Worm (Caenorhabditis elegans) whole organism, midembryonic: Measurements from ENCODE around the gene atn-1.

Experiments used
- T22C8.4 ChIP-seq: fragments of 200-800 bp; sonication (Bioruptor generic); IDR thresholded peaks from 2 replicates; pipeline ENCODE4 v1.3.6; 2022; ENCODE audit warnings: missing genetic modification characterization, missing compliant biosample characterization
- cog-1 ChIP-seq: sonication (generic microtip); optimal IDR thresholded peaks from 2 replicates; lab custom pipeline; 2016; ENCODE audit warnings: missing genetic modification characterization, missing compliant biosample characterization
- flt-1 ChIP-seq: fragments of 200-800 bp; sonication (Bioruptor generic); IDR thresholded peaks from 2 replicates; pipeline ENCODE4 v1.3.6; 2022; ENCODE audit warnings: missing genetic modification characterization, missing compliant biosample characterization
- klf-2 ChIP-seq: fragments of 200-800 bp; sonication (Bioruptor generic); conservative IDR thresholded peaks from 2 replicates; pipeline ENCODE4 v1.3.6; 2022; ENCODE audit warnings: missing genetic modification reagents, missing genetic modification characterization, missing compliant biosample characterization
- med-1 ChIP-seq: sonication (generic microtip); optimal IDR thresholded peaks from 2 replicates; lab custom pipeline; 2017; ENCODE audit warnings: missing genetic modification characterization, mild to moderate bottlenecking, missing compliant biosample characterization, antibody characterized with exemption, missing genetic modification reagents; ENCODE audit not compliant: insufficient read depth
- ref-1 ChIP-seq: fragments of 200-800 bp; sonication (Bioruptor generic); conservative IDR thresholded peaks from 2 replicates; pipeline ENCODE4 v1.3.6; 2022; ENCODE audit warnings: missing genetic modification reagents, missing genetic modification characterization, missing compliant biosample characterization
- tab-1 ChIP-seq: fragments of 200-800 bp; sonication (Bioruptor generic); IDR thresholded peaks from 2 replicates; pipeline ENCODE4 v1.3.6; 2022; ENCODE audit warnings: missing genetic modification characterization, missing compliant biosample characterization
- ztf-23 ChIP-seq: fragments of 200-800 bp; sonication (Bioruptor generic); IDR thresholded peaks from 2 replicates; pipeline ENCODE4 v1.3.6; 2022; ENCODE audit warnings: missing genetic modification reagents, missing genetic modification characterization, missing compliant biosample characterization
- ztf-29 ChIP-seq: fragments of 200-800 bp; sonication (Bioruptor generic); IDR thresholded peaks from 2 replicates; pipeline ENCODE4 v1.3.6; 2022; ENCODE audit warnings: missing genetic modification reagents, missing genetic modification characterization, missing compliant biosample characterization

atn-1 gene

DNA sequence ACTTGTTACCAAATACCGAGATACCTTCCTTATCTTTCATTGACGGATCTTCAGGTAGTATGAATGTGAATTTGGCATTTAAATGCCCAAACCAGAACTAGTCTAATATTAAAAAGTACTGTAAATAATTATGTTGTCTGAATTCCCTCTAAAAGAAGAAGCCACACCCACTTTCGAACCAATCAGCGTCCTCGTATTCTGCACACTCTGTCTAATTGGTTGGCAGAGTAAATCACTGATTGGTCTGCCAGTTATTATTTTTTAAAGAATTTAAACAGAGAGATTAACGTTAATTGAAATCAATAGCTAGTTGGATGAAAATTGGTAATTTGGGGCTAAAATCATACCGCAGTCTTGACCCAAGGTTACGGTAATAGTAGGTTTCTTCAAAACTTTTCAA lies 27.5 kb downstream of the atn-1 start:
- TF ChIP-seq ztf-29 (no peak), tab-1 (GFP tag; lab: Robert Waterston, UW) (no peak), ztf-23 (no peak), cog-1 (tag; lab: Kevin White, UChicago) (no peak), T22C8.4 (GFP tag; lab: Robert Waterston, UW) (no peak), ref-1 (GFP tag; lab: Robert Waterston, UW) (no peak), klf-2 (GFP tag; lab: Robert Waterston, UW) (no peak), flt-1 (GFP tag; lab: Robert Waterston, UW) (no peak), med-1 (GFP tag; lab: Kevin White, UChicago) (no peak)

ce11 chrV:12506185-12506584 lies 28.0 kb downstream of the atn-1 start, which contains the start of gene nlp-46:
nlp-46 (minus strand) TSS chrV:12506285.
- TF ChIP-seq cog-1 (tag; lab: Kevin White, UChicago), result no peak
- TF ChIP-seq klf-2 (GFP tag; lab: Robert Waterston, UW), result no peak
- no peak for TF ChIP-seq ref-1 (GFP tag; lab: Robert Waterston, UW)
- no peak for TF ChIP-seq flt-1 (GFP tag; lab: Robert Waterston, UW)
- TF ChIP-seq ztf-29, result no peak
- no peak for TF ChIP-seq ztf-23
- no peak for TF ChIP-seq med-1 (GFP tag; lab: Kevin White, UChicago)
- no peak for TF ChIP-seq T22C8.4 (GFP tag; lab: Robert Waterston, UW)
- TF ChIP-seq tab-1 (GFP tag; lab: Robert Waterston, UW), result no peak

DNA sequence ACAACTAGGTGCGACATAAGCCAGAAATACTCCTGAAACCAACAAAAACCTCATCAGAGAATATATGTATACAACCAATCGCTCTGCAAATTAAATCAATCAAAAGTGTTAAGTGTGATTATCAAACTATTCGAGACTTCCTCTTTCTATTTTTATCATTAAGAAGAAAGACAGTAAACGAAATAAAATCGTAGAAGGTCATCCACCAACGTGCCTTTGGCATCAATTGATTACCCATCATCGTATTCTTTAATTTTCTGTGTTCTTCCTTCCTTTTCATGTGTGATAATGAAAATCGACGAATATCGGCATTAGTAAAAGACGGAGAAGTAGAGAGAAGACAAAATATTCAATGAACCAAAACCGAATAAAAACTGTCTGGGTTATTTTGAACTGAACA lies 33.7 kb downstream of the atn-1 start:
- TF ChIP-seq tab-1 (GFP tag; lab: Robert Waterston, UW) (no peak), cog-1 (tag; lab: Kevin White, UChicago) (no peak), ref-1 (GFP tag; lab: Robert Waterston, UW) (no peak), T22C8.4 (GFP tag; lab: Robert Waterston, UW) (no peak), ztf-29 (no peak), med-1 (GFP tag; lab: Kevin White, UChicago) (no peak), klf-2 (GFP tag; lab: Robert Waterston, UW) (no peak), ztf-23 (no peak), flt-1 (GFP tag; lab: Robert Waterston, UW) (no peak)

DNA sequence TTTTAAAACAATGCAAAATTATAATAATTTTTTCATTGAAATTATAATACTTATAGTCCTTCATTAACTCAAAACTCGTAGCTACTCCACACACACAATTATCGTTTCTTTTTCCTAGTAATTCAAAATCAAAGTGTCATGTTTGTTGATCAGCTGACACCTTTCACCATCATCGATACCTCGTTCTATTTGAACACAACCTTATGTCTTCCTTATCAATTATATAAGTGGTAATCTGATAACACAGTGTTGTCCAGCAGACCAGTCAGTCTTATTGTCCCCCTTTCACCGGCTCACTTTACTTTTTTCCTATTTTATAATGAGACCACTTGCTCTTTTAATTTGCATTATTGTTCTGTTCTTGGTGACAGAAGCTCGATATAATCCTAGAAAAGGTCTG lies 34.6 kb downstream of the atn-1 start, which contains the start of the genes T28H10.2 and lgmn-1:
TSS of gene T28H10.2 (minus strand) at position 177 of the 400 bp plus-strand sequence.
TSS of gene lgmn-1 (plus strand) at position 284 of the 400 bp plus-strand sequence.
- TF ChIP-seq T22C8.4 (GFP tag; lab: Robert Waterston, UW) (no peak), flt-1 (GFP tag; lab: Robert Waterston, UW) (no peak), klf-2 (GFP tag; lab: Robert Waterston, UW) (no peak), ztf-23 (no peak), ref-1 (GFP tag; lab: Robert Waterston, UW) (no peak), med-1 (GFP tag; lab: Kevin White, UChicago) (no peak), ztf-29 (no peak), tab-1 (GFP tag; lab: Robert Waterston, UW) (no peak), cog-1 (tag; lab: Kevin White, UChicago) (no peak)

ce11 chrV:12513900-12514299 lies 35.7 kb downstream of the atn-1 start:
- no peak for TF ChIP-seq tab-1 (GFP tag; lab: Robert Waterston, UW)
- no peak for TF ChIP-seq med-1 (GFP tag; lab: Kevin White, UChicago)
- no peak for TF ChIP-seq ref-1 (GFP tag; lab: Robert Waterston, UW)
- no peak for TF ChIP-seq ztf-23
- no peak for TF ChIP-seq flt-1 (GFP tag; lab: Robert Waterston, UW)
- TF ChIP-seq T22C8.4 (GFP tag; lab: Robert Waterston, UW), result no peak
- no peak for TF ChIP-seq ztf-29
- no peak for TF ChIP-seq klf-2 (GFP tag; lab: Robert Waterston, UW)
- no peak for TF ChIP-seq cog-1 (tag; lab: Kevin White, UChicago)

ce11 chrV:12517148-12517547 lies 38.9 kb downstream of the atn-1 start, which contains the start of gene cal-1:
cal-1 (minus strand) TSS chrV:12517248.
- TF ChIP-seq ref-1 (GFP tag; lab: Robert Waterston, UW) (no peak), klf-2 (GFP tag; lab: Robert Waterston, UW) (no peak), cog-1 (tag; lab: Kevin White, UChicago) (no peak), flt-1 (GFP tag; lab: Robert Waterston, UW) (no peak), tab-1 (GFP tag; lab: Robert Waterston, UW) (no peak), ztf-29 (no peak), ztf-23 (no peak), T22C8.4 (GFP tag; lab: Robert Waterston, UW) (no peak), med-1 (GFP tag; lab: Kevin White, UChicago) (no peak)

DNA sequence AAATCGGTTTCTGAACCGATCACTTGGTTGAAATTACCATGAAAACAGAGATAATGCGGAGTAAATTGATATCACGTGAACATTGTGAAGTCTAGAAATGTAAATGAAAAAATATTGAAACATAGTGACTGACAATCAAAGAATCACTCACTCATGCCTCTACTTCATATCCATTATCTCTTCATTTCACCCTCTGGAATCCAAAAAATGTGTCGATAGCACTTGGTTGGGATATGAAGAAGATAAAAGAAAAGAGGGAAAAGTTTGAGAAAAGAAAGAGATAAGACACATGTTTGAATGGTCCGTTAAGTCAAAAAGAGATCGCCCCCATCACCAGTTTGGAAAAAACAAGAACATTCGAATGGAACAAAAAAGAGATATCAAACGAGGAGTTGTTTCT lies 39.5 kb downstream of the atn-1 start:
- TF ChIP-seq ref-1 (GFP tag; lab: Robert Waterston, UW), result no peak
- no peak for TF ChIP-seq T22C8.4 (GFP tag; lab: Robert Waterston, UW)
- TF ChIP-seq cog-1 (tag; lab: Kevin White, UChicago), result no peak
- no peak for TF ChIP-seq ztf-29
- TF ChIP-seq klf-2 (GFP tag; lab: Robert Waterston, UW), result no peak
- TF ChIP-seq med-1 (GFP tag; lab: Kevin White, UChicago), result no peak
- TF ChIP-seq flt-1 (GFP tag; lab: Robert Waterston, UW), result no peak

DNA sequence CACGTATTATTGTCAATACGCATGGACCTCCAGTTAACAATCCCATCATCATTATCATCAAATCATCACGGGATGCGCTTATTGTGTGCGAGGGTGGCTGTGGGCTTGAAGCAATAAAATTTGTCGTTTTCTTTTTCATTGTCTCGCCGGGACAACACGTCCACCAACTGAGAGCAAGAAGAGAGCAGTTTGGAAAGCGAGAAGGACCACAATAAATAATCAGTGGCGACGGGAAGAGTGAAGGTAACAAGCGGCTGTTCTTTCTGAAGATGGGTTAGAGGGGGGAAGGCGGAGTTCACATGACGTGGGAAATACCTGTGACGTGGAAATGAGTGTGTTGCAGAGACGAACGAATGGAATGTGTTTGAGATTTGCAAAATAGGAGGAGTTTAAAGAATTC lies 40.6 kb downstream of the atn-1 start:
- TF ChIP-seq ztf-23, result no peak
- TF ChIP-seq flt-1 (GFP tag; lab: Robert Waterston, UW), result no peak
- no peak for TF ChIP-seq cog-1 (tag; lab: Kevin White, UChicago)
- TF ChIP-seq ref-1 (GFP tag; lab: Robert Waterston, UW), result no peak
- no peak for TF ChIP-seq tab-1 (GFP tag; lab: Robert Waterston, UW)
- TF ChIP-seq ztf-29, result no peak
- no peak for TF ChIP-seq klf-2 (GFP tag; lab: Robert Waterston, UW)
- TF ChIP-seq med-1 (GFP tag; lab: Kevin White, UChicago), result no peak
- TF ChIP-seq T22C8.4 (GFP tag; lab: Robert Waterston, UW), result no peak

DNA sequence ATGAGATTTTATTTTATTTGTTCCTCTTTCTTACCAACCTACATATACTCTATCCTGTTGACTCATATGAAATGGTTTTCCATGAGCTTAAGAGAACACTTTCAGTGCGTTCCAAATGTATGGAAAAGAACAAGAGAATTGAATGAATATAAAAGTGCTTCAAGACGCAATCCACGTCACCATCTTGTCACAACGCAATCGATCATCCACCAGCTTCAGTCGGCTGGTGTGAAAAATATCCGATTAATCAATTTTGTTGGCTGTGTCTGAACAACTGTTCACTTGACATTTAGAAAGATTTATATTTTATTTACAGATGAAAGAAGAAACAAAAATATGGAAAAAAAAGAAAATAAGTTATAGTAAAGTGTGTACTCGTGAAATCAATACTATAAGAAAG lies 45.1 kb downstream of the atn-1 start:
- TF ChIP-seq ref-1 (GFP tag; lab: Robert Waterston, UW) (no peak), tab-1 (GFP tag; lab: Robert Waterston, UW) (no peak), med-1 (GFP tag; lab: Kevin White, UChicago) (no peak), flt-1 (GFP tag; lab: Robert Waterston, UW) (no peak), klf-2 (GFP tag; lab: Robert Waterston, UW) (no peak), ztf-23 (no peak), ztf-29 (no peak), T22C8.4 (GFP tag; lab: Robert Waterston, UW) (no peak), cog-1 (tag; lab: Kevin White, UChicago) (no peak)
